Fruit fly (Drosophila melanogaster): Measurements from ENCODE around the gene dmrt99B.

dmrt99B gene

dm6 chr3R:29723048-29723656, 30.8 kb downstream of the dmrt99B start, which contains the start of gene Pcd:
Gene Pcd (plus strand): TSS chr3R:29723163.
- peak; percentile 50 for TF ChIP-seq cic (GFP tag; optimal IDR thresholded peaks at IDR 0.05)
- peak; percentile 11 for TF ChIP-seq CG12768 (GFP tag; optimal IDR thresholded peaks at IDR 0.05)
- TF ChIP-seq tj (GFP tag; optimal IDR thresholded peaks at IDR 0.05): peak; percentile 55
- TF ChIP-seq pad (GFP tag; optimal IDR thresholded peaks at IDR 0.05): peak; percentile 38
- no peak for TF ChIP-seq kay (GFP tag; ENCODE audit: borderline replicate concordance)
- peak; percentile 27 for TF ChIP-seq bab1 (GFP tag; optimal IDR thresholded peaks at IDR 0.05)
- no peak for TF ChIP-seq CG7101 (tag; optimal IDR thresholded peaks at IDR 0.05)
- peak; percentile 27 for TF ChIP-seq Mnt (GFP tag; optimal IDR thresholded peaks at IDR 0.05)

dm6 chr3R:29724745-29725144, 32.4 kb downstream of the dmrt99B start, which contains the start of the genes Naa40 and CG18731:
Gene Naa40 (minus strand): TSS chr3R:29724950.
Gene CG18731 (plus strand): TSS chr3R:29725027.
- TF ChIP-seq CG14711 (tag; optimal IDR thresholded peaks at IDR 0.05): no peak
- no peak for TF ChIP-seq pad (GFP tag; optimal IDR thresholded peaks at IDR 0.05)
- no peak for TF ChIP-seq toe (GFP tag; optimal IDR thresholded peaks at IDR 0.05)
- peak; percentile 65 for TF ChIP-seq tj (GFP tag; optimal IDR thresholded peaks at IDR 0.05)

- no peak for TF ChIP-seq CG5204 (GFP tag; optimal IDR thresholded peaks at IDR 0.05)
- peak; percentile 77 for TF ChIP-seq CG12768 (GFP tag; optimal IDR thresholded peaks at IDR 0.05)
- TF ChIP-seq Hr96 (GFP tag; optimal IDR thresholded peaks at IDR 0.05): peak; percentile 75
- TF ChIP-seq Clk (GFP tag; optimal IDR thresholded peaks at IDR 0.05): no peak
- TF ChIP-seq cnc (optimal IDR thresholded peaks at IDR 0.05): no peak
- TF ChIP-seq CG1620 (GFP tag; optimal IDR thresholded peaks at IDR 0.05): peak; percentile 22
- no peak for TF ChIP-seq kay (GFP tag; ENCODE audit: borderline replicate concordance)
- TF ChIP-seq CG7045 (GFP tag; optimal IDR thresholded peaks at IDR 0.05): no peak
- peak; percentile 28 for TF ChIP-seq tj (GFP tag; optimal IDR thresholded peaks at IDR 0.05)
- no peak for TF ChIP-seq CG14711 (tag; optimal IDR thresholded peaks at IDR 0.05)
- no peak for TF ChIP-seq Crg-1 (GFP tag; optimal IDR thresholded peaks at IDR 0.05)
- no peak for TF ChIP-seq CG33017 (tag; optimal IDR thresholded peaks at IDR 0.05)
- TF ChIP-seq cic (GFP tag; optimal IDR thresholded peaks at IDR 0.05): no peak
- TF ChIP-seq ovo (GFP tag; optimal IDR thresholded peaks at IDR 0.05): peak; percentile 37
- peak; percentile 22 for TF ChIP-seq Mnt (GFP tag; optimal IDR thresholded peaks at IDR 0.05)
- peak; percentile 42 for TF ChIP-seq bab1 (GFP tag; optimal IDR thresholded peaks at IDR 0.05)
- peak; percentile 66 for TF ChIP-seq toe (GFP tag; optimal IDR thresholded peaks at IDR 0.05)
- peak; percentile 38 for TF ChIP-seq CG11617 (GFP tag; optimal IDR thresholded peaks at IDR 0.05)
- TF ChIP-seq pad (GFP tag; optimal IDR thresholded peaks at IDR 0.05): no peak
- peak; percentile 18 for TF ChIP-seq CG7101 (tag; optimal IDR thresholded peaks at IDR 0.05)
Measured at dm6 chr3R:29725577-29726240, 33.3 kb downstream of the dmrt99B start, which contains the start of gene Kul. Gene Kul (plus strand): TSS chr3R:29725830.

dm6 chr3R:29726277-29726676, 33.9 kb downstream of the dmrt99B start:
- TF ChIP-seq CG14711 (tag; optimal IDR thresholded peaks at IDR 0.05) (no peak), CG11617 (GFP tag; optimal IDR thresholded peaks at IDR 0.05) (no peak), cic (GFP tag; optimal IDR thresholded peaks at IDR 0.05) (no peak), Mnt (GFP tag; optimal IDR thresholded peaks at IDR 0.05) (no peak), CG33017 (tag; optimal IDR thresholded peaks at IDR 0.05) (no peak), ovo (GFP tag; optimal IDR thresholded peaks at IDR 0.05) (no peak), toe (GFP tag; optimal IDR thresholded peaks at IDR 0.05) (no peak), cnc (optimal IDR thresholded peaks at IDR 0.05) (no peak), Clk (GFP tag; optimal IDR thresholded peaks at IDR 0.05) (no peak), kay (GFP tag; ENCODE audit: borderline replicate concordance) (no peak), Hr96 (GFP tag; optimal IDR thresholded peaks at IDR 0.05) (no peak), Crg-1 (GFP tag; optimal IDR thresholded peaks at IDR 0.05) (no peak), pad (GFP tag; optimal IDR thresholded peaks at IDR 0.05) (no peak), CG7045 (GFP tag; optimal IDR thresholded peaks at IDR 0.05) (no peak), CG5204 (GFP tag; optimal IDR thresholded peaks at IDR 0.05) (no peak), CG1620 (GFP tag; optimal IDR thresholded peaks at IDR 0.05) (no peak), tj (GFP tag; optimal IDR thresholded peaks at IDR 0.05) (no peak)

- TF ChIP-seq CG33017 (tag; optimal IDR thresholded peaks at IDR 0.05) (peak; percentile 98), CG11617 (GFP tag; optimal IDR thresholded peaks at IDR 0.05) (peak; percentile 96), ovo (GFP tag; optimal IDR thresholded peaks at IDR 0.05) (peak; percentile 90), pad (GFP tag; optimal IDR thresholded peaks at IDR 0.05) (peak; percentile 92), cnc (optimal IDR thresholded peaks at IDR 0.05) (no peak), CG1620 (GFP tag; optimal IDR thresholded peaks at IDR 0.05) (peak; percentile 99), Hr96 (GFP tag; optimal IDR thresholded peaks at IDR 0.05) (peak; percentile 100), CG7045 (GFP tag; optimal IDR thresholded peaks at IDR 0.05) (peak; percentile 99), Mnt (GFP tag; optimal IDR thresholded peaks at IDR 0.05) (peak; percentile 96), Crg-1 (GFP tag; optimal IDR thresholded peaks at IDR 0.05) (peak; percentile 98), tj (GFP tag; optimal IDR thresholded peaks at IDR 0.05) (peak; percentile 83), cic (GFP tag; optimal IDR thresholded peaks at IDR 0.05) (peak; percentile 92), Clk (GFP tag; optimal IDR thresholded peaks at IDR 0.05) (peak; percentile 97), bab1 (GFP tag; optimal IDR thresholded peaks at IDR 0.05) (peak; percentile 98), CG7101 (tag; optimal IDR thresholded peaks at IDR 0.05) (peak; percentile 99), CG5204 (GFP tag; optimal IDR thresholded peaks at IDR 0.05) (peak; percentile 98), kay (GFP tag; ENCODE audit: borderline replicate concordance) (no peak), CG14711 (tag; optimal IDR thresholded peaks at IDR 0.05) (peak; percentile 95), CG12768 (GFP tag; optimal IDR thresholded peaks at IDR 0.05) (peak; percentile 99), toe (GFP tag; optimal IDR thresholded peaks at IDR 0.05) (peak; percentile 100)
Measured at dm6 chr3R:29736678-29737093, 44.3 kb downstream of the dmrt99B start, which contains the start of the genes CG7601 and CIA30. Gene CG7601 (minus strand): TSS chr3R:29736745. Gene CIA30 (plus strand): TSS chr3R:29736965.

Measured in whole organism, adult.